Worm (Caenorhabditis elegans) whole organism, young adult: Measurements from ENCODE around the gene pros-1.

Experiments used
- B0019.2 ChIP-seq: fragments of 200-800 bp; sonication (Bioruptor generic); conservative IDR thresholded peaks from 2 replicates; pipeline ENCODE4 v1.3.6; 2022; ENCODE audit warnings: missing genetic modification reagents, missing genetic modification characterization, missing compliant biosample characterization
- C06A6.2 ChIP-seq: fragments of 200-800 bp; sonication (Bioruptor generic); conservative IDR thresholded peaks from 2 replicates; pipeline ENCODE4 v1.3.6; 2022; ENCODE audit warnings: missing genetic modification characterization, missing compliant biosample characterization
- D2030.7 ChIP-seq: fragments of 200-800 bp; sonication (Bioruptor generic); IDR thresholded peaks from 2 replicates; pipeline ENCODE4 v1.3.6; 2022; ENCODE audit warnings: missing genetic modification reagents, missing genetic modification characterization, missing compliant biosample characterization
- F33H1.4 ChIP-seq: fragments of 200-800 bp; sonication (Bioruptor generic); IDR thresholded peaks from 2 replicates; pipeline ENCODE4 v1.3.6; 2022; ENCODE audit warnings: missing genetic modification reagents, missing genetic modification characterization, missing compliant biosample characterization
- F49E8.2 ChIP-seq: sonication (generic microtip); optimal IDR thresholded peaks from 3 replicates; lab custom pipeline; 2017; ENCODE audit warnings: missing genetic modification characterization, mild to moderate bottlenecking, missing compliant biosample characterization, antibody characterized with exemption, moderate library complexity; ENCODE audit not compliant: insufficient read depth
- F52B5.7 ChIP-seq: sonication (generic microtip); optimal IDR thresholded peaks from 2 replicates; lab custom pipeline; 2016; ENCODE audit warnings: mild to moderate bottlenecking, missing genetic modification characterization, missing compliant biosample characterization
- K12H6.12 ChIP-seq: fragments of 200-800 bp; sonication (Bioruptor generic); optimal IDR thresholded peaks from 2 replicates; lab custom pipeline; 2018; ENCODE audit warnings: mild to moderate bottlenecking, missing genetic modification characterization, missing compliant biosample characterization
- Y79H2A.3 ChIP-seq: fragments of 200-800 bp; sonication (Bioruptor generic); conservative IDR thresholded peaks from 2 replicates; pipeline ENCODE4 v1.3.6; 2022; ENCODE audit warnings: missing genetic modification reagents, missing genetic modification characterization, missing compliant biosample characterization
- ZK185.1 ChIP-seq: sonication (generic microtip); optimal IDR thresholded peaks from 2 replicates; lab custom pipeline; 2016; ENCODE audit warnings: mild to moderate bottlenecking, missing genetic modification characterization, missing compliant biosample characterization; ENCODE audit not compliant: poor library complexity, severe bottlenecking
- akir-1 ChIP-seq: fragments of 200-800 bp; sonication (Bioruptor generic); optimal IDR thresholded peaks from 2 replicates; lab custom pipeline; 2018; ENCODE audit warnings: mild to moderate bottlenecking, missing genetic modification characterization, moderate library complexity, missing compliant biosample characterization
- bed-1 ChIP-seq: fragments of 200-800 bp; sonication (Bioruptor generic); IDR thresholded peaks from 2 replicates; pipeline ENCODE4 v1.3.6; 2022; ENCODE audit warnings: missing genetic modification reagents, missing genetic modification characterization, missing compliant biosample characterization
- ceh-27 ChIP-seq: fragments of 200-800 bp; sonication (Bioruptor generic); optimal IDR thresholded peaks from 2 replicates; lab custom pipeline; 2018; ENCODE audit warnings: mild to moderate bottlenecking, missing genetic modification characterization, moderate library complexity, missing compliant biosample characterization
- ceh-40 ChIP-seq: fragments of 200-800 bp; sonication (Bioruptor generic); IDR thresholded peaks from 2 replicates; pipeline ENCODE4 v1.3.6; 2022; ENCODE audit warnings: missing genetic modification characterization, missing compliant biosample characterization
- ceh-91 ChIP-seq: fragments of 200-800 bp; sonication (Bioruptor generic); IDR thresholded peaks from 2 replicates; pipeline ENCODE4 v1.3.6; 2022; ENCODE audit warnings: missing genetic modification reagents, missing genetic modification characterization, missing compliant biosample characterization
- chd-7 ChIP-seq: sonication (generic microtip); optimal IDR thresholded peaks from 2 replicates; lab custom pipeline; 2016; ENCODE audit warnings: mild to moderate bottlenecking, missing genetic modification characterization, moderate library complexity, missing compliant biosample characterization
- dox-1 ChIP-seq: fragments of 200-800 bp; sonication (Bioruptor generic); IDR thresholded peaks from 2 replicates; pipeline ENCODE4 v1.3.6; 2022; ENCODE audit warnings: missing genetic modification reagents, missing genetic modification characterization, missing compliant biosample characterization
- egrh-3 ChIP-seq: fragments of 200-800 bp; sonication (Bioruptor generic); IDR thresholded peaks from 2 replicates; pipeline ENCODE4 v1.3.6; 2022; ENCODE audit warnings: missing genetic modification reagents, missing genetic modification characterization, missing compliant biosample characterization
- ets-4 ChIP-seq: fragments of 200-800 bp; sonication (Bioruptor generic); optimal IDR thresholded peaks from 2 replicates; lab custom pipeline; 2018; ENCODE audit warnings: mild to moderate bottlenecking, missing genetic modification characterization, missing compliant biosample characterization
- hmg-1.2 ChIP-seq: fragments of 200-800 bp; sonication (Bioruptor generic); IDR thresholded peaks from 2 replicates; pipeline ENCODE4 v1.3.6; 2022; ENCODE audit warnings: missing genetic modification reagents, missing genetic modification characterization, missing compliant biosample characterization
- hmg-20 ChIP-seq: fragments of 200-800 bp; sonication (Bioruptor generic); IDR thresholded peaks from 2 replicates; pipeline ENCODE4 v1.3.6; 2022; ENCODE audit warnings: missing genetic modification reagents, missing genetic modification characterization, missing compliant biosample characterization
- let-607 ChIP-seq, 2 experiments: fragments of 200-800 bp in 1 of 2; sonication (Bioruptor generic) in 1 of 2; sonication (generic microtip) in 1 of 2; optimal IDR thresholded peaks; 2 replicates each; lab custom pipeline; 2016 to 2018; ENCODE audit warnings: mild to moderate bottlenecking in 2 of 2, missing compliant biosample characterization in 2 of 2, missing genetic modification characterization in 2 of 2, moderate library complexity in 2 of 2, missing genotype in 1 of 2
- lin-40 ChIP-seq: sonication (generic microtip); optimal IDR thresholded peaks from 2 replicates; lab custom pipeline; 2016; ENCODE audit warnings: missing genetic modification characterization, mild to moderate bottlenecking, missing compliant biosample characterization, missing genotype, missing genetic modification reagents
- lin-54 ChIP-seq: fragments of 200-800 bp; sonication (Bioruptor generic); optimal IDR thresholded peaks from 2 replicates; lab custom pipeline; 2018; ENCODE audit warnings: mild to moderate bottlenecking, missing genetic modification characterization, missing compliant biosample characterization
- madf-3 ChIP-seq: fragments of 200-800 bp; sonication (Bioruptor generic); IDR thresholded peaks from 2 replicates; pipeline ENCODE4 v1.3.6; 2022; ENCODE audit warnings: missing genetic modification reagents, missing genetic modification characterization, missing compliant biosample characterization
- madf-8 ChIP-seq: fragments of 200-800 bp; sonication (Bioruptor generic); conservative IDR thresholded peaks from 2 replicates; pipeline ENCODE4 v1.3.6; 2022; ENCODE audit warnings: missing genetic modification reagents, missing genetic modification characterization, missing compliant biosample characterization
- mes-4 ChIP-seq: sonication (generic microtip); optimal IDR thresholded peaks from 2 replicates; lab custom pipeline; 2016; ENCODE audit warnings: missing genotype, missing genetic modification characterization, missing compliant biosample characterization
- nhr-27 ChIP-seq: fragments of 200-800 bp; sonication (Bioruptor generic); optimal IDR thresholded peaks from 2 replicates; lab custom pipeline; 2018; ENCODE audit warnings: mild to moderate bottlenecking, missing genetic modification characterization, moderate library complexity, missing compliant biosample characterization
- pbrm-1 ChIP-seq: fragments of 200-800 bp; sonication (Bioruptor generic); IDR thresholded peaks from 2 replicates; pipeline ENCODE4 v1.3.6; 2022; ENCODE audit warnings: missing genetic modification reagents, missing genetic modification characterization, missing compliant biosample characterization
- pha-4 ChIP-seq: fragments of 150-350 bp; sonication (generic microtip); optimal IDR thresholded peaks from 2 replicates; lab custom pipeline; 2014; ENCODE audit warnings: missing biosample characterization, missing genetic modification reagents, missing genetic modification characterization
- rcor-1 ChIP-seq: fragments of 200-800 bp; sonication (Bioruptor generic); IDR thresholded peaks from 2 replicates; pipeline ENCODE4 v1.3.6; 2022; ENCODE audit warnings: missing genetic modification reagents, missing genetic modification characterization, missing compliant biosample characterization
- sea-2 ChIP-seq: fragments of 200-800 bp; sonication (Bioruptor generic); IDR thresholded peaks from 2 replicates; pipeline ENCODE4 v1.3.6; 2022; ENCODE audit warnings: missing genetic modification characterization, missing compliant biosample characterization
- snpc-1.1 ChIP-seq: sonication (generic microtip); optimal IDR thresholded peaks from 2 replicates; lab custom pipeline; 2017; ENCODE audit warnings: missing genetic modification characterization, mild to moderate bottlenecking, missing compliant biosample characterization, antibody characterized with exemption, moderate library complexity, missing genotype, missing genetic modification reagents; ENCODE audit not compliant: insufficient read depth
- snpc-3.4 ChIP-seq: sonication (generic microtip); optimal IDR thresholded peaks from 2 replicates; lab custom pipeline; 2017; ENCODE audit warnings: missing genetic modification characterization, mild to moderate bottlenecking, missing compliant biosample characterization, antibody characterized with exemption, moderate library complexity, missing genotype, missing genetic modification reagents
- somi-1 ChIP-seq: fragments of 200-800 bp; sonication (Bioruptor generic); optimal IDR thresholded peaks from 2 replicates; lab custom pipeline; 2018; ENCODE audit warnings: mild to moderate bottlenecking, missing genetic modification characterization, missing compliant biosample characterization
- tlf-1 ChIP-seq: fragments of 200-800 bp; sonication (Bioruptor generic); optimal IDR thresholded peaks from 2 replicates; lab custom pipeline; 2018; ENCODE audit warnings: mild to moderate bottlenecking, missing genetic modification characterization, missing compliant biosample characterization
- unc-130 ChIP-seq: sonication (generic microtip); optimal IDR thresholded peaks from 2 replicates; lab custom pipeline; 2016; ENCODE audit warnings: missing genetic modification reagents, missing genetic modification characterization, missing compliant biosample characterization
- unc-62 ChIP-seq: fragments of 150-350 bp; optimal IDR thresholded peaks from 2 replicates; lab custom pipeline; 2014; ENCODE audit warnings: missing biosample characterization, missing genetic modification reagents, missing genetic modification characterization
- ztf-25 ChIP-seq: fragments of 200-800 bp; sonication (Bioruptor generic); IDR thresholded peaks from 2 replicates; pipeline ENCODE4 v1.3.6; 2022; ENCODE audit warnings: missing genetic modification reagents, missing genetic modification characterization, missing compliant biosample characterization
- ztf-6 ChIP-seq: fragments of 200-800 bp; sonication (Bioruptor generic); IDR thresholded peaks from 2 replicates; pipeline ENCODE4 v1.3.6; 2022; ENCODE audit warnings: missing genetic modification reagents, missing genetic modification characterization, missing compliant biosample characterization

Gene pros-1

DNA sequence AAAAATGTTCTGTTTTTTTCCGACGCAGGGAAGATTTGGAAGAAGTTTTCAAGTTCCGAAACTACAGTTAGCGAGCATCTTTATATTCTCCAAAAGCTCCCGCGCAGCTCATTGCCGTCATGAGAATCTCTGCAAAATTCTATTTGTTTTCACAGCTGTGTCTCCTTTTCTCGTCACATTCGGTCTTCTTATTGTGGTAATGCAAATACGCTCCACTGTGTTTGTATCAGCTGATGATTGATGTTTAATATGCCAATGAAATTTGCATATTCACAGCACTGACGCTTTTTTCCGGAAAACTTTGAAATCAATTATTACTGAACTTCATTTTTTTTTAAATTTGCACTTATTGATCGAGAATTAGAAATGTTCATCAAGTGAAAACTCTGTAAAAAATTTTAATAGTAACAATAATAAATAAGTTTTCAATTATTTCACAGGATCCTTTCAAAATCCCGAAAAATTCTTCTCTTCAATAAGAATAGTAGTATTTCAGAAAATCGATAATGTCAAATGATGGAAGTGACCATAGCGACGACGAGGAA lies 26.1 kb downstream of the pros-1 start, which contains the start of gene K06H7.2 (continued):
- TF ChIP-seq F33H1.4 (GFP tag; lab: Robert Waterston, UW): no peak
- no peak for TF ChIP-seq ets-4 (GFP tag; lab: Kevin White, UChicago)
- no peak for TF ChIP-seq bed-1 (GFP tag; lab: Robert Waterston, UW)
- no peak for TF ChIP-seq sea-2 (GFP tag; lab: Robert Waterston, UW)
- no peak for TF ChIP-seq Y79H2A.3 (GFP tag; lab: Robert Waterston, UW)
- no peak for TF ChIP-seq tlf-1 (GFP tag; lab: Kevin White, UChicago)
- TF ChIP-seq chd-7: no peak
- no peak for TF ChIP-seq B0019.2 (GFP tag; lab: Robert Waterston, UW)
- no peak for TF ChIP-seq hmg-20 (GFP tag; lab: Robert Waterston, UW)
- TF ChIP-seq ceh-91 (GFP tag; lab: Robert Waterston, UW): no peak
- TF ChIP-seq madf-3 (GFP tag; lab: Robert Waterston, UW): no peak
- TF ChIP-seq D2030.7 (GFP tag; lab: Robert Waterston, UW): no peak
- TF ChIP-seq let-607 (tag; optimal IDR thresholded peaks at IDR 0.05; lab: Kevin White, UChicago): no peak
- TF ChIP-seq ceh-27 (GFP tag; lab: Kevin White, UChicago): peak; percentile 4
- TF ChIP-seq snpc-1.1 (tag; lab: Kevin White, UChicago): no peak
- peak; percentile 4 for TF ChIP-seq lin-40 (tag; lab: Kevin White, UChicago)
- no peak for TF ChIP-seq C06A6.2
- TF ChIP-seq dox-1 (GFP tag; lab: Robert Waterston, UW): no peak
- TF ChIP-seq unc-130 (GFP tag; lab: Kevin White, UChicago): no peak
- no peak for TF ChIP-seq egrh-3 (GFP tag; lab: Robert Waterston, UW)
- TF ChIP-seq nhr-27 (tag; lab: Kevin White, UChicago): no peak
- TF ChIP-seq K12H6.12 (tag; lab: Kevin White, UChicago): no peak
- TF ChIP-seq lin-54: no peak
- no peak for TF ChIP-seq mes-4 (tag; lab: Kevin White, UChicago)
- no peak for TF ChIP-seq madf-8 (GFP tag; lab: Robert Waterston, UW)
- no peak for TF ChIP-seq ztf-6
- TF ChIP-seq rcor-1 (GFP tag; lab: Robert Waterston, UW): no peak
- TF ChIP-seq pha-4 (tag; lab: Kevin White, UChicago): no peak
- no peak for TF ChIP-seq ceh-40 (GFP tag; lab: Robert Waterston, UW)
- no peak for TF ChIP-seq F52B5.7 (tag; lab: Kevin White, UChicago)
- TF ChIP-seq hmg-1.2 (GFP tag; lab: Robert Waterston, UW): 0 out of 2 replicates have a peak, but pooled peaks have one; percentile 12
- TF ChIP-seq unc-62 (GFP tag; lab: Kevin White, UChicago): no peak
- no peak for TF ChIP-seq ztf-25 (GFP tag; lab: Robert Waterston, UW)
- TF ChIP-seq snpc-3.4 (tag; lab: Kevin White, UChicago): no peak
- no peak for TF ChIP-seq ZK185.1 (tag; lab: Kevin White, UChicago)
- TF ChIP-seq somi-1 (GFP tag; lab: Kevin White, UChicago): no peak
- no peak for TF ChIP-seq F49E8.2 (tag; lab: Kevin White, UChicago)
- no peak for TF ChIP-seq pbrm-1
- TF ChIP-seq akir-1 (GFP tag; lab: Kevin White, UChicago): no peak
